Fruit fly (Drosophila melanogaster) whole organism, adult: ENCODE data around the gene Targ2.

Experiments
- CG14711 ChIP-seq: fragments of 200-800 bp; sonication (Bioruptor generic); optimal IDR thresholded peaks from 2 replicates; lab custom pipeline; 2018; ENCODE audit warnings: missing biosample characterization, mild to moderate bottlenecking, missing genetic modification characterization, moderate library complexity
- Hr96 ChIP-seq: fragments of 200-800 bp; sonication (Bioruptor generic); optimal IDR thresholded peaks from 2 replicates; lab custom pipeline; 2016; ENCODE audit warnings: missing biosample characterization, missing genetic modification characterization
- cnc ChIP-seq, 2 experiments: fragments of >200 bp; optimal IDR thresholded peaks; 2 replicates each; lab custom pipeline; 2017
- toe ChIP-seq: fragments of 200-800 bp; sonication (Bioruptor generic); optimal IDR thresholded peaks from 2 replicates; lab custom pipeline; 2016; ENCODE audit warnings: missing biosample characterization, missing genetic modification characterization

dm6 chr3L:21223268-21223667 lies 20.2 kb upstream of the Targ2 start:
- TF ChIP-seq cnc (optimal IDR thresholded peaks at IDR 0.05; lab: Kevin White, UChicago) (no peak), CG14711 (tag; lab: Kevin White, UChicago) (no peak), Hr96 (GFP tag; lab: Kevin White, UChicago) (no peak), toe (no peak)
